Worm (Caenorhabditis elegans) whole organism, mixed stage, embryonic: ENCODE measurements around the gene C14B4.2.

Source experiments
- blmp-1 ChIP-seq: fragments of 150-350 bp; optimal IDR thresholded peaks from 2 replicates; lab custom pipeline; 2014; ENCODE audit warnings: missing biosample characterization, missing genetic modification characterization
- drap-1 ChIP-seq: fragments of 200-800 bp; sonication (Bioruptor generic); optimal IDR thresholded peaks from 3 replicates; lab custom pipeline; 2018; ENCODE audit warnings: mild to moderate bottlenecking, missing genetic modification characterization, missing compliant biosample characterization
- elt-3 ChIP-seq: fragments of 150-350 bp; optimal IDR thresholded peaks from 2 replicates; lab custom pipeline; 2014; ENCODE audit warnings: missing biosample characterization, missing genetic modification characterization
- lsy-2 ChIP-seq: fragments of 150-350 bp; optimal IDR thresholded peaks from 2 replicates; lab custom pipeline; 2014; ENCODE audit warnings: missing biosample characterization, missing genetic modification characterization
- mep-1 ChIP-seq: fragments of 150-350 bp; optimal IDR thresholded peaks from 2 replicates; lab custom pipeline; 2017; ENCODE audit warnings: missing biosample characterization, missing genetic modification reagents, missing genetic modification characterization, inconsistent platforms
- nhr-12 ChIP-seq: fragments of 150-350 bp; optimal IDR thresholded peaks from 2 replicates; lab custom pipeline; 2014; ENCODE audit warnings: missing biosample characterization, missing genetic modification characterization
- nhr-76 ChIP-seq: sonication (generic microtip); optimal IDR thresholded peaks from 2 replicates; lab custom pipeline; 2017; ENCODE audit warnings: missing biosample characterization, missing genetic modification characterization
- pha-4 ChIP-seq: fragments of 150-350 bp; optimal IDR thresholded peaks from 2 replicates; lab custom pipeline; 2018; ENCODE audit warnings: missing biosample characterization, missing genetic modification reagents, missing genetic modification characterization
- snpc-4 ChIP-seq: fragments of 150-350 bp; optimal IDR thresholded peaks from 2 replicates; lab custom pipeline; 2014; ENCODE audit warnings: missing biosample characterization, missing genetic modification characterization
- ztf-11 ChIP-seq: fragments of 150-350 bp; optimal IDR thresholded peaks from 2 replicates; lab custom pipeline; 2014; ENCODE audit warnings: missing biosample characterization, missing genetic modification characterization

- TF ChIP-seq mep-1 (no peak), lsy-2 (no peak), drap-1 (no peak), nhr-76 (tag; lab: Kevin White, UChicago) (no peak), pha-4 (tag; lab: Kevin White, UChicago) (no peak), elt-3 (no peak), ztf-11 (no peak), blmp-1 (no peak), snpc-4 (tag; lab: Kevin White, UChicago) (no peak), nhr-12 (no peak)
Measured at ce11 chrV:19410663-19411062, 48.2 kb upstream of the C14B4.2 start, which contains the start of gene C25F9.5.
